Worm (Caenorhabditis elegans) whole organism, L4/young adult: ENCODE measurements around the gene mltn-9.

ENCODE experiments used
- W03F9.2 ChIP-seq: fragments of 150-350 bp; optimal IDR thresholded peaks from 2 replicates; lab custom pipeline; 2014; ENCODE audit warnings: missing biosample characterization, missing genetic modification characterization
- dao-5 ChIP-seq: sonication (generic microtip); optimal IDR thresholded peaks from 2 replicates; lab custom pipeline; 2016; ENCODE audit warnings: missing genotype, missing genetic modification characterization, moderate library complexity, missing compliant biosample characterization
- him-1 ChIP-seq: sonication (generic microtip); optimal IDR thresholded peaks from 2 replicates; lab custom pipeline; 2016; ENCODE audit warnings: missing genotype, missing genetic modification reagents, missing genetic modification characterization, missing compliant biosample characterization

- no peak for TF ChIP-seq W03F9.2 (tag; lab: Kevin White, UChicago)
- no peak for TF ChIP-seq him-1 (tag; lab: Kevin White, UChicago)
- no peak for TF ChIP-seq dao-5
Observed at ce11 chrII:14587407-14587806, 28.4 kb upstream of the mltn-9 start, which contains the start of gene C01G12.5.
